Fruit fly (Drosophila melanogaster) whole organism, embryonic: Measurements from ENCODE around the gene CG45072.

Experiments used
- Aef1 ChIP-seq: fragments of 200-800 bp; sonication (Bioruptor generic); IDR thresholded peaks from 3 replicates; pipeline ENCODE4 v1.3.6; 2022; ENCODE audit warnings: missing biosample characterization, missing genetic modification characterization
- Antp ChIP-seq: fragments of 200-800 bp; sonication (Bioruptor generic); optimal IDR thresholded peaks from 3 replicates; lab custom pipeline; 2016; ENCODE audit warnings: missing biosample characterization, missing genetic modification characterization
- Atf6 ChIP-seq: fragments of 200-800 bp; sonication (Bioruptor generic); IDR thresholded peaks from 2 replicates; pipeline ENCODE4 v1.3.6; 2022; ENCODE audit warnings: missing biosample characterization, missing genetic modification characterization
- B-H2 ChIP-seq: fragments of 200-800 bp; sonication (Bioruptor generic); optimal IDR thresholded peaks from 2 replicates; lab custom pipeline; 2018; ENCODE audit warnings: missing biosample characterization, mild to moderate bottlenecking, missing genetic modification characterization
- BEAF-32 ChIP-seq: fragments of 200-800 bp; sonication (Bioruptor generic); optimal IDR thresholded peaks from 3 replicates; lab custom pipeline; 2017; ENCODE audit warnings: missing biosample characterization, missing genetic modification characterization, mild to moderate bottlenecking, moderate library complexity, missing genetic modification reagents
- C15 ChIP-seq: fragments of 200-800 bp; sonication (Bioruptor generic); IDR thresholded peaks from 3 replicates; pipeline ENCODE4 v1.3.6; 2022; ENCODE audit warnings: missing biosample characterization, missing genetic modification characterization
- CG13775 ChIP-seq: fragments of 200-800 bp; sonication (Bioruptor generic); optimal IDR thresholded peaks from 3 replicates; lab custom pipeline; 2017; ENCODE audit warnings: missing biosample characterization, mild to moderate bottlenecking, missing genetic modification characterization
- CG15269 ChIP-seq: fragments of 200-800 bp; sonication (Bioruptor generic); optimal IDR thresholded peaks from 2 replicates; lab custom pipeline; 2018; ENCODE audit warnings: missing biosample characterization, mild to moderate bottlenecking, missing genetic modification characterization, moderate library complexity
- CG1529 ChIP-seq: fragments of 200-800 bp; sonication (Bioruptor generic); optimal IDR thresholded peaks from 3 replicates; lab custom pipeline; 2018; ENCODE audit warnings: missing biosample characterization, missing genetic modification characterization
- CG15514 ChIP-seq: fragments of 200-800 bp; sonication (Bioruptor generic); optimal IDR thresholded peaks from 3 replicates; lab custom pipeline; 2017; ENCODE audit warnings: missing biosample characterization, missing genetic modification characterization, mild to moderate bottlenecking, moderate library complexity, missing genetic modification reagents
- CG17328 ChIP-seq: fragments of 200-800 bp; sonication (Bioruptor generic); IDR thresholded peaks from 2 replicates; pipeline ENCODE4 v1.3.6; 2022; ENCODE audit warnings: missing biosample characterization, missing genetic modification characterization
- CG17612 ChIP-seq: fragments of 200-800 bp; sonication (Bioruptor generic); IDR thresholded peaks from 2 replicates; pipeline ENCODE4 v1.3.6; 2022; ENCODE audit warnings: missing biosample characterization, missing genetic modification characterization
- CG1832 ChIP-seq: fragments of 200-800 bp; sonication (Bioruptor generic); optimal IDR thresholded peaks from 2 replicates; lab custom pipeline; 2017; ENCODE audit warnings: missing biosample characterization, mild to moderate bottlenecking, missing genetic modification characterization, inconsistent platforms
- CG2202 ChIP-seq: fragments of 200-800 bp; sonication (Bioruptor generic); optimal IDR thresholded peaks from 2 replicates; lab custom pipeline; 2018; ENCODE audit warnings: missing biosample characterization, mild to moderate bottlenecking, missing genetic modification characterization
- CG2678 ChIP-seq: fragments of 200-800 bp; sonication (Bioruptor generic); optimal IDR thresholded peaks from 3 replicates; lab custom pipeline; 2019; ENCODE audit warnings: missing biosample characterization, mild to moderate bottlenecking, missing genetic modification characterization, moderate library complexity
- CG31224 ChIP-seq: fragments of 200-800 bp; sonication (Bioruptor generic); IDR thresholded peaks from 2 replicates; pipeline ENCODE4 v1.3.6; 2022; ENCODE audit warnings: missing biosample characterization, missing genetic modification characterization
- CG32767 ChIP-seq: fragments of 200-800 bp; sonication (Bioruptor generic); IDR thresholded peaks from 2 replicates; pipeline ENCODE4 v1.3.6; 2022; ENCODE audit warnings: missing biosample characterization, missing genetic modification characterization
- CG33557 ChIP-seq: fragments of 200-800 bp; sonication (Bioruptor generic); optimal IDR thresholded peaks from 2 replicates; lab custom pipeline; 2019; ENCODE audit warnings: missing biosample characterization, mild to moderate bottlenecking, missing genetic modification characterization, moderate library complexity
- CG4282 ChIP-seq: fragments of 200-800 bp; sonication (Bioruptor generic); optimal IDR thresholded peaks from 2 replicates; lab custom pipeline; 2016; ENCODE audit warnings: missing biosample characterization, missing genetic modification characterization
- CG6272 ChIP-seq: fragments of 200-800 bp; sonication (Bioruptor generic); IDR thresholded peaks from 2 replicates; pipeline ENCODE4 v1.3.6; 2022; ENCODE audit warnings: missing biosample characterization, missing genetic modification characterization
- CG6765 ChIP-seq: fragments of 200-800 bp; sonication (Bioruptor generic); optimal IDR thresholded peaks from 3 replicates; lab custom pipeline; 2017; ENCODE audit warnings: missing biosample characterization, mild to moderate bottlenecking, missing genetic modification characterization
- CG7271 ChIP-seq: fragments of 200-800 bp; sonication (Bioruptor generic); optimal IDR thresholded peaks from 2 replicates; lab custom pipeline; 2018; ENCODE audit warnings: missing biosample characterization, mild to moderate bottlenecking, missing genetic modification characterization, moderate library complexity
- CG7357 ChIP-seq: fragments of 200-800 bp; sonication (Bioruptor generic); IDR thresholded peaks from 3 replicates; pipeline ENCODE4 v1.3.6; 2022; ENCODE audit warnings: missing biosample characterization, missing genetic modification characterization
- CG8388 ChIP-seq: fragments of 200-800 bp; sonication (Bioruptor generic); optimal IDR thresholded peaks from 2 replicates; lab custom pipeline; 2019; ENCODE audit warnings: missing biosample characterization, mild to moderate bottlenecking, missing genetic modification characterization, moderate library complexity
- CG9437 ChIP-seq: fragments of 200-800 bp; sonication (Bioruptor generic); optimal IDR thresholded peaks from 2 replicates; lab custom pipeline; 2018; ENCODE audit warnings: missing biosample characterization, mild to moderate bottlenecking, missing genetic modification characterization
- CTCF ChIP-seq: fragments of 200-800 bp; sonication (Bioruptor generic); optimal IDR thresholded peaks from 2 replicates; lab custom pipeline; 2017; ENCODE audit warnings: missing biosample characterization, mild to moderate bottlenecking, missing genetic modification characterization, moderate library complexity
- D19B ChIP-seq: fragments of 200-800 bp; sonication (Bioruptor generic); optimal IDR thresholded peaks from 2 replicates; lab custom pipeline; 2017; ENCODE audit warnings: missing biosample characterization, mild to moderate bottlenecking, missing genetic modification characterization
- Dbx ChIP-seq: fragments of 200-800 bp; sonication (Bioruptor generic); IDR thresholded peaks from 3 replicates; pipeline ENCODE4 v1.3.6; 2022; ENCODE audit warnings: missing biosample characterization, missing genetic modification characterization
- Dfd ChIP-seq, 2 experiments: fragments of >200 bp; optimal IDR thresholded peaks; 2 replicates each; lab custom pipeline; 2017; ENCODE audit warnings: missing biosample characterization in 2 of 2, missing genetic modification characterization in 2 of 2
- GATAe ChIP-seq: fragments of 200-800 bp; sonication (Bioruptor generic); conservative IDR thresholded peaks from 2 replicates; pipeline ENCODE4 v1.3.6; 2022; ENCODE audit warnings: missing biosample characterization, missing genetic modification characterization
- HLH54F ChIP-seq: fragments of 200-800 bp; sonication (Bioruptor generic); optimal IDR thresholded peaks from 3 replicates; lab custom pipeline; 2016; ENCODE audit warnings: missing biosample characterization, missing genetic modification characterization
- HmgD ChIP-seq: fragments of 200-800 bp; sonication (Bioruptor generic); optimal IDR thresholded peaks from 3 replicates; lab custom pipeline; 2016; ENCODE audit warnings: missing biosample characterization, missing genetic modification characterization
- HmgZ ChIP-seq: fragments of 200-800 bp; sonication (Bioruptor generic); optimal IDR thresholded peaks from 2 replicates; lab custom pipeline; 2018; ENCODE audit warnings: missing biosample characterization, mild to moderate bottlenecking, missing genetic modification characterization
- Hr3 ChIP-seq: fragments of 200-800 bp; sonication (Bioruptor generic); optimal IDR thresholded peaks from 3 replicates; lab custom pipeline; 2016; ENCODE audit warnings: missing biosample characterization, missing genetic modification characterization
- MESR4 ChIP-seq: fragments of 200-800 bp; sonication (Bioruptor generic); optimal IDR thresholded peaks from 2 replicates; lab custom pipeline; 2018; ENCODE audit warnings: missing biosample characterization, mild to moderate bottlenecking, missing genetic modification characterization, moderate library complexity
- Meics ChIP-seq: fragments of 200-800 bp; sonication (Bioruptor generic); optimal IDR thresholded peaks from 2 replicates; lab custom pipeline; 2017; ENCODE audit warnings: missing biosample characterization, mild to moderate bottlenecking, missing genetic modification characterization
- chif ChIP-seq, 2 experiments: fragments of 200-800 bp; sonication (Bioruptor generic); optimal IDR thresholded peaks; 3 replicates each; lab custom pipeline; 2016; ENCODE audit warnings: missing biosample characterization in 2 of 2, missing genetic modification characterization in 2 of 2
- dm ChIP-seq: fragments of 200-800 bp; sonication (Bioruptor generic); optimal IDR thresholded peaks from 3 replicates; lab custom pipeline; 2016; ENCODE audit warnings: missing biosample characterization, missing genetic modification characterization
- ftz-f1 ChIP-seq: fragments of 200-800 bp; sonication (Bioruptor generic); optimal IDR thresholded peaks from 2 replicates; lab custom pipeline; 2016; ENCODE audit warnings: missing biosample characterization, missing genetic modification characterization
- gcm2 ChIP-seq: fragments of 200-800 bp; sonication (Bioruptor generic); optimal IDR thresholded peaks from 2 replicates; lab custom pipeline; 2016; ENCODE audit warnings: missing biosample characterization, missing genetic modification characterization
- insv ChIP-seq, 2 experiments: fragments of 200-800 bp; sonication (Bioruptor generic); optimal IDR thresholded peaks; 3 replicates each; lab custom pipeline; 2016 to 2018; ENCODE audit warnings: missing biosample characterization in 2 of 2, missing genetic modification characterization in 2 of 2
- inv ChIP-seq: fragments of 200-800 bp; sonication (Bioruptor generic); IDR thresholded peaks from 2 replicates; pipeline ENCODE4 v1.3.6; 2022; ENCODE audit warnings: missing biosample characterization, missing genetic modification characterization; ENCODE audit not compliant: partially characterized antibody
- jigr1 ChIP-seq: fragments of 200-800 bp; sonication (Bioruptor generic); IDR thresholded peaks from 3 replicates; pipeline ENCODE4 v1.3.6; 2022; ENCODE audit warnings: missing biosample characterization, missing genetic modification characterization
- ken ChIP-seq: fragments of 200-800 bp; sonication (Bioruptor generic); IDR thresholded peaks from 3 replicates; pipeline ENCODE4 v1.3.6; 2022; ENCODE audit warnings: missing biosample characterization, missing genetic modification characterization
- kni ChIP-seq: fragments of 200-800 bp; sonication (Bioruptor generic); optimal IDR thresholded peaks from 3 replicates; lab custom pipeline; 2017; ENCODE audit warnings: mild to moderate bottlenecking, missing biosample characterization, missing genetic modification reagents, missing genetic modification characterization
- odd ChIP-seq: fragments of 200-800 bp; sonication (Bioruptor generic); optimal IDR thresholded peaks from 2 replicates; lab custom pipeline; 2017; ENCODE audit warnings: missing biosample characterization, mild to moderate bottlenecking, missing genetic modification characterization
- pita ChIP-seq: fragments of 200-800 bp; sonication (Bioruptor generic); optimal IDR thresholded peaks from 2 replicates; lab custom pipeline; 2017; ENCODE audit warnings: missing biosample characterization, mild to moderate bottlenecking, missing genetic modification characterization
- ranshi ChIP-seq: fragments of 200-800 bp; sonication (Bioruptor generic); IDR thresholded peaks from 2 replicates; pipeline ENCODE4 v1.3.6; 2022; ENCODE audit warnings: missing biosample characterization, missing genetic modification characterization
- zfh2 ChIP-seq: fragments of 200-800 bp; sonication (Bioruptor generic); optimal IDR thresholded peaks from 2 replicates; lab custom pipeline; 2016; ENCODE audit warnings: missing biosample characterization, missing genetic modification characterization

CG45072 gene

dm6 chr3R:30095855-30096254 lies 27.2 kb downstream of the CG45072 start (continued):
- TF ChIP-seq Antp (GFP tag; lab: Kevin White, UChicago) (peak; percentile 25), B-H2 (GFP tag; lab: Kevin White, UChicago) (no peak), zfh2 (peak; percentile 48), CG17612 (GFP tag; lab: Robert Waterston, UW) (no peak), odd (no peak), CG2678 (tag; lab: Kevin White, UChicago) (peak; percentile 22), ftz-f1 (GFP tag; lab: Kevin White, UChicago) (no peak), Meics (peak; percentile 1), Aef1 (GFP tag; lab: Robert Waterston, UW) (peak; percentile 27; the same call in 1 of the 3 replicates), CG1832 (GFP tag; lab: Kevin White, UChicago) (no peak), ranshi (GFP tag; lab: Robert Waterston, UW) (peak; percentile 46; the same call in 1 of the 2 replicates), BEAF-32 (GFP tag; lab: Kevin White, UChicago) (no peak), CG15269 (tag; lab: Kevin White, UChicago) (peak; percentile 5), CG1529 (GFP tag; lab: Kevin White, UChicago) (no peak)

dm6 chr3R:30095381-30095780 lies 27.7 kb downstream of the CG45072 start:
- TF ChIP-seq HmgZ (tag; lab: Kevin White, UChicago) (no peak), CG6272 (no peak), gcm2 (GFP tag; lab: Kevin White, UChicago) (no peak), CG13775 (GFP tag; lab: Kevin White, UChicago) (no peak), Hr3 (GFP tag; lab: Kevin White, UChicago) (no peak)
- TF ChIP-seq, all 482 proteins: peak for 0

dm6 chr3R:30092700-30093044 lies 30.4 kb downstream of the CG45072 start:
- TF ChIP-seq MESR4: peak; percentile 14
- peak; percentile 38 for TF ChIP-seq CG33557 (GFP tag; lab: Kevin White, UChicago)
- peak; percentile 21 for TF ChIP-seq D19B (GFP tag; lab: Kevin White, UChicago)
- TF ChIP-seq insv (GFP tag; optimal IDR thresholded peaks at IDR 0.05; lab: Kevin White, UChicago): no peak
- TF ChIP-seq CG2202: peak; percentile 59
- TF ChIP-seq kni (GFP tag; lab: Kevin White, UChicago): peak; percentile 36
- TF ChIP-seq CG31224: peak; percentile 72
- peak; percentile 79 for TF ChIP-seq ken
- TF ChIP-seq CG8388 (GFP tag; lab: Kevin White, UChicago): peak; percentile 83
- peak; percentile 80 to 86 for TF ChIP-seq chif (GFP tag; optimal IDR thresholded peaks at IDR 0.05; lab: Kevin White, UChicago)
- no peak for TF ChIP-seq inv (GFP tag; lab: Robert Waterston, UW)
- peak; percentile 67 for TF ChIP-seq CG4282 (GFP tag; lab: Kevin White, UChicago)
- peak; percentile 89 for TF ChIP-seq Atf6
- TF ChIP-seq CG7271 (tag; lab: Kevin White, UChicago): no peak
- peak; percentile 57 for TF ChIP-seq HmgD
- peak; percentile 61 for TF ChIP-seq CG9437
- peak; percentile 55; the same call in 2 of the 3 replicates for TF ChIP-seq jigr1 (GFP tag; lab: Robert Waterston, UW)
- peak; percentile 18 for TF ChIP-seq CTCF (GFP tag; lab: Kevin White, UChicago)
- TF ChIP-seq CG15514: peak; percentile 68
- peak; percentile 83 for TF ChIP-seq HLH54F
- peak; percentile 78 for TF ChIP-seq CG7357
- peak; percentile 81 for TF ChIP-seq CG32767 (GFP tag; lab: Robert Waterston, UW)
- TF ChIP-seq C15 (GFP tag; lab: Robert Waterston, UW): 0 out of 3 replicates have a peak, but pooled peaks have one; percentile 65
- no peak; the same call in 1 of the 2 replicates for TF ChIP-seq GATAe
- TF ChIP-seq Dbx (GFP tag; lab: Robert Waterston, UW): peak; percentile 90
- no peak for TF ChIP-seq pita (GFP tag; lab: Kevin White, UChicago)
- no peak for TF ChIP-seq Dfd (GFP tag; optimal IDR thresholded peaks at IDR 0.05; lab: Kevin White, UChicago)
- TF ChIP-seq CG2678 (tag; lab: Kevin White, UChicago): peak; percentile 90
- peak; percentile 79 for TF ChIP-seq dm (GFP tag; lab: Kevin White, UChicago)
- peak; percentile 83 for TF ChIP-seq CG17328 (GFP tag; lab: Robert Waterston, UW)
- peak; percentile 48 for TF ChIP-seq CG6765 (GFP tag; lab: Kevin White, UChicago)
